Fruit fly (Drosophila melanogaster) whole organism, prepupa: ENCODE results near the gene TwdlJ.

Experiments
- Blimp-1 ChIP-seq: fragments of 200-800 bp; sonication (Bioruptor generic); optimal IDR thresholded peaks from 3 replicates; lab custom pipeline; 2017; ENCODE audit warnings: missing biosample characterization, missing genetic modification characterization, mild to moderate bottlenecking, moderate library complexity, missing genetic modification reagents
- CG11762 ChIP-seq: fragments of 200-800 bp; sonication (Bioruptor generic); optimal IDR thresholded peaks from 3 replicates; lab custom pipeline; 2016; ENCODE audit warnings: missing biosample characterization, missing genetic modification characterization; ENCODE audit not compliant: insufficient read depth
- CG15336 ChIP-seq: fragments of 200-800 bp; sonication (Bioruptor generic); IDR thresholded peaks from 2 replicates; pipeline ENCODE4 v1.3.6; 2022; ENCODE audit warnings: missing biosample characterization, missing genetic modification characterization
- CG1621 ChIP-seq: fragments of 200-800 bp; sonication (Bioruptor generic); optimal IDR thresholded peaks from 3 replicates; lab custom pipeline; 2018; ENCODE audit warnings: missing biosample characterization, mild to moderate bottlenecking, missing genetic modification characterization
- CG3032 ChIP-seq: fragments of 200-800 bp; optimal IDR thresholded peaks from 2 replicates; lab custom pipeline; 2019; ENCODE audit warnings: missing biosample characterization, mild to moderate bottlenecking, missing genetic modification characterization, moderate library complexity
- CG31627 ChIP-seq: fragments of 200-800 bp; sonication (Bioruptor generic); optimal IDR thresholded peaks from 3 replicates; lab custom pipeline; 2016; ENCODE audit warnings: missing biosample characterization, missing genetic modification characterization
- CG32006 ChIP-seq: fragments of 200-800 bp; sonication (Bioruptor generic); optimal IDR thresholded peaks from 3 replicates; lab custom pipeline; 2017; ENCODE audit warnings: missing biosample characterization, mild to moderate bottlenecking, missing genetic modification characterization
- CG34406 ChIP-seq: fragments of 200-800 bp; sonication (Bioruptor generic); optimal IDR thresholded peaks from 3 replicates; lab custom pipeline; 2016; ENCODE audit warnings: missing biosample characterization, missing genetic modification characterization
- CG6792 ChIP-seq: fragments of 200-800 bp; sonication (Bioruptor generic); optimal IDR thresholded peaks from 3 replicates; lab custom pipeline; 2016; ENCODE audit warnings: missing biosample characterization, missing genetic modification characterization
- CG6808 ChIP-seq: fragments of 200-800 bp; sonication (Bioruptor generic); optimal IDR thresholded peaks from 3 replicates; lab custom pipeline; 2017; ENCODE audit warnings: missing biosample characterization, missing genetic modification characterization, mild to moderate bottlenecking, moderate library complexity, missing genetic modification reagents
- CG6854 ChIP-seq: fragments of 200-800 bp; sonication (Bioruptor generic); optimal IDR thresholded peaks from 2 replicates; lab custom pipeline; 2017; ENCODE audit warnings: missing biosample characterization, mild to moderate bottlenecking, missing genetic modification characterization
- CG8119 ChIP-seq: fragments of 200-800 bp; sonication (Bioruptor generic); IDR thresholded peaks from 3 replicates; pipeline ENCODE4 v1.3.6; 2022; ENCODE audit warnings: missing biosample characterization, missing genetic modification characterization
- CG8319 ChIP-seq: fragments of 200-800 bp; sonication (Bioruptor generic); optimal IDR thresholded peaks from 3 replicates; lab custom pipeline; 2016; ENCODE audit warnings: missing biosample characterization, missing genetic modification characterization
- CG9139 ChIP-seq: fragments of 200-800 bp; sonication (Bioruptor generic); optimal IDR thresholded peaks from 3 replicates; lab custom pipeline; 2017; ENCODE audit warnings: missing biosample characterization, mild to moderate bottlenecking, missing genetic modification characterization
- Eip75B ChIP-seq: fragments of 200-800 bp; sonication (Bioruptor generic); optimal IDR thresholded peaks from 3 replicates; lab custom pipeline; 2016; ENCODE audit warnings: missing biosample characterization, missing genetic modification characterization
- Eip93F ChIP-seq: fragments of 200-800 bp; sonication (Bioruptor generic); optimal IDR thresholded peaks from 2 replicates; lab custom pipeline; 2016; ENCODE audit warnings: missing biosample characterization, mild to moderate bottlenecking, missing genetic modification characterization
- Ets96B ChIP-seq: fragments of 200-800 bp; optimal IDR thresholded peaks from 2 replicates; lab custom pipeline; 2019; ENCODE audit warnings: missing biosample characterization, mild to moderate bottlenecking, missing genetic modification characterization, moderate library complexity
- Hr4 ChIP-seq: fragments of 200-800 bp; sonication (Bioruptor generic); optimal IDR thresholded peaks from 3 replicates; lab custom pipeline; 2016; ENCODE audit warnings: missing biosample characterization, missing genetic modification characterization
- Met ChIP-seq: fragments of 200-800 bp; sonication (Bioruptor generic); optimal IDR thresholded peaks from 3 replicates; lab custom pipeline; 2016; ENCODE audit warnings: missing biosample characterization, missing genetic modification characterization
- Sox14 ChIP-seq: fragments of 200-800 bp; sonication (Bioruptor generic); optimal IDR thresholded peaks from 3 replicates; lab custom pipeline; 2016; ENCODE audit warnings: missing biosample characterization, missing genetic modification characterization
- Sox15 ChIP-seq: fragments of 200-800 bp; sonication (Bioruptor generic); optimal IDR thresholded peaks from 3 replicates; lab custom pipeline; 2016; ENCODE audit warnings: missing biosample characterization, missing genetic modification characterization
- achi ChIP-seq: fragments of 200-800 bp; sonication (Bioruptor generic); optimal IDR thresholded peaks from 3 replicates; lab custom pipeline; 2016; ENCODE audit warnings: missing biosample characterization, missing genetic modification characterization
- cyc ChIP-seq: fragments of 200-800 bp; sonication (Bioruptor generic); optimal IDR thresholded peaks from 3 replicates; lab custom pipeline; 2016; ENCODE audit warnings: missing biosample characterization, missing genetic modification characterization
- dac ChIP-seq: fragments of 200-800 bp; sonication (Bioruptor generic); optimal IDR thresholded peaks from 2 replicates; lab custom pipeline; 2017; ENCODE audit warnings: missing biosample characterization, mild to moderate bottlenecking, missing genetic modification characterization
- dsx ChIP-seq: fragments of 200-800 bp; optimal IDR thresholded peaks from 3 replicates; lab custom pipeline; 2019; ENCODE audit warnings: missing biosample characterization, mild to moderate bottlenecking, missing genetic modification characterization, moderate library complexity; ENCODE audit not compliant: poor library complexity, severe bottlenecking
- eg ChIP-seq: fragments of 200-800 bp; sonication (Bioruptor generic); IDR thresholded peaks from 3 replicates; pipeline ENCODE4 v1.3.6; 2022; ENCODE audit warnings: missing biosample characterization, missing genetic modification characterization
- esn ChIP-seq: fragments of 200-800 bp; sonication (Bioruptor generic); optimal IDR thresholded peaks from 2 replicates; lab custom pipeline; 2016; ENCODE audit warnings: missing biosample characterization, mild to moderate bottlenecking, missing genetic modification characterization, moderate library complexity
- fd59A ChIP-seq: fragments of 200-800 bp; sonication (Bioruptor generic); optimal IDR thresholded peaks from 2 replicates; lab custom pipeline; 2017; ENCODE audit warnings: missing biosample characterization, mild to moderate bottlenecking, missing genetic modification characterization, missing genetic modification reagents
- fd85E ChIP-seq: fragments of 200-800 bp; sonication (Bioruptor generic); optimal IDR thresholded peaks from 3 replicates; lab custom pipeline; 2016; ENCODE audit warnings: missing biosample characterization, missing genetic modification characterization
- fkh ChIP-seq: fragments of 200-800 bp; sonication (Bioruptor generic); optimal IDR thresholded peaks from 3 replicates; lab custom pipeline; 2017; ENCODE audit warnings: missing biosample characterization, mild to moderate bottlenecking, missing genetic modification characterization, moderate library complexity
- lz ChIP-seq: fragments of 200-800 bp; sonication (Bioruptor generic); optimal IDR thresholded peaks from 3 replicates; lab custom pipeline; 2016; ENCODE audit warnings: missing biosample characterization, missing genetic modification characterization
- net ChIP-seq: fragments of 200-800 bp; sonication (Bioruptor generic); optimal IDR thresholded peaks from 3 replicates; lab custom pipeline; 2016; ENCODE audit warnings: missing biosample characterization, missing genetic modification characterization
- pdm3 ChIP-seq: fragments of 200-800 bp; sonication (Bioruptor generic); optimal IDR thresholded peaks from 3 replicates; lab custom pipeline; 2016; ENCODE audit warnings: missing biosample characterization, missing genetic modification characterization
- salr ChIP-seq, 2 experiments: fragments of 200-800 bp; sonication (Bioruptor generic); optimal IDR thresholded peaks; 3 replicates each; lab custom pipeline; 2016 to 2018; ENCODE audit warnings: missing biosample characterization in 2 of 2, missing genetic modification characterization in 2 of 2, mild to moderate bottlenecking in 1 of 2
- ss ChIP-seq, 2 experiments: fragments of 200-800 bp; sonication (Bioruptor generic); optimal IDR thresholded peaks; 2 replicates in 1 of 2; 3 replicates in 1 of 2; lab custom pipeline; 2017 to 2018; ENCODE audit warnings: mild to moderate bottlenecking in 2 of 2, missing biosample characterization in 2 of 2, missing genetic modification characterization in 2 of 2, moderate library complexity in 1 of 2
- svp ChIP-seq: fragments of 200-800 bp; sonication (Bioruptor generic); peaks from one replicate; lab custom pipeline; 2016; ENCODE audit warnings: missing biosample characterization, missing genetic modification characterization
- topi ChIP-seq: fragments of 200-800 bp; sonication (Bioruptor generic); optimal IDR thresholded peaks from 3 replicates; lab custom pipeline; 2016; ENCODE audit warnings: missing biosample characterization, missing genetic modification characterization
- vri ChIP-seq: fragments of 200-800 bp; sonication (Bioruptor generic); optimal IDR thresholded peaks from 3 replicates; lab custom pipeline; 2016; ENCODE audit warnings: missing biosample characterization, mild to moderate bottlenecking, missing genetic modification characterization

The TwdlJ gene

DNA sequence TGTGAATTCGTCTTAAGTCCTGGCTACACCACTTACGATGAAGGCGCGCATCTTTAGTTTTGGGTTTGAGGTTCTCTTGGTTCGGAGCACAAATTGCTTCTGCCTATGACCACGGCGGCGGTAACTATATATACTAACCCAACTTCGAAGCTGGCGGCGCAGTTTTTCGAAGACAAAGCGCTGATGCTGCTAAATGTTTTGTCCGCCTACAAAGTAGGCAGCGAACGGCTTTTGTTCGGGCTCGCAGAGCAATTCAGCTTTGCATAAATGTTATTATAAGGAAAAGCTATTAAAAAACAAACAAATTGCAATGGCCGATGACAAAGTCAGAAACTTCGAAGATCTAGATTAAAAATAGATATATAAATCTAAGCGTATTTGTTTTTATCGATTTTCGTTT, 4.2 kb upstream of the TwdlJ start, which contains the start of gene TwdlL:
Gene TwdlL (minus strand): TSS at position 101 of the 400 bp plus-strand sequence.
- no peak for TF ChIP-seq CG8319 (GFP tag; lab: Kevin White, UChicago)
- no peak for TF ChIP-seq Ets96B (tag; lab: Kevin White, UChicago)
- TF ChIP-seq CG11762 (GFP tag; lab: Kevin White, UChicago) = no peak
- no peak for TF ChIP-seq CG6854 (GFP tag; lab: Kevin White, UChicago)
- no peak for TF ChIP-seq dsx (GFP tag; lab: Kevin White, UChicago)
- TF ChIP-seq pdm3 (GFP tag; lab: Kevin White, UChicago) = no peak
- no peak for TF ChIP-seq Eip75B (GFP tag; lab: Kevin White, UChicago)
- TF ChIP-seq CG34406 (GFP tag; lab: Kevin White, UChicago) = no peak
- TF ChIP-seq CG1621 (tag; lab: Kevin White, UChicago) = no peak
- TF ChIP-seq eg = no peak
- TF ChIP-seq Met = no peak
- no peak for TF ChIP-seq CG3032 (tag; lab: Kevin White, UChicago)
- TF ChIP-seq ss (GFP tag; optimal IDR thresholded peaks at IDR 0.05; lab: Kevin White, UChicago) = no peak
- TF ChIP-seq fd85E (GFP tag; lab: Kevin White, UChicago) = no peak
- TF ChIP-seq achi (GFP tag; lab: Kevin White, UChicago) = no peak
- TF ChIP-seq Hr4 (GFP tag; lab: Kevin White, UChicago) = no peak
- TF ChIP-seq CG8119 (GFP tag; lab: Robert Waterston, UW) = no peak
- TF ChIP-seq esn = no peak
- TF ChIP-seq CG15336 (GFP tag; lab: Robert Waterston, UW) = no peak
- TF ChIP-seq, all 60 proteins: peak for 0

DNA sequence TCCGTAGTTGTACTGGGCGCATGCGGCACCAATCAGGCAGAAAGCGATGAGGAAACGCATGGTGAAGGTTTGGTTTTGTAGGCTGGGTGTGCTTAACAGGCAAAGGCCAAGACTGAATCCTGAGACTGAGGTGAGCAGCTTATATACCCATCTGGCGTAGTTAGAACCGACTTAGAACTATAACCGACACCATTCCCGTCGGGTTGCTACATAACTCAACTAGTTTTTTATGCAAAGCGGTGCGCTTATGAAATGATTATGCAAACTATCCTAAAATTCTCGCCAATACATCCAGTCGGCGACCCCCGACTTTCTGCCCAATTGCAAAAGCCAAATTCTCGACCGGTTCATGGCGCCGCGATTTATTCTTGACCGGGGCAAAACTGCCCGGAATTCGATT, 3.1 kb upstream of the TwdlJ start, which contains the start of gene TwdlO:
Gene TwdlO (minus strand): TSS at position 101 of the 400 bp plus-strand sequence.
- no peak for TF ChIP-seq svp (GFP tag; lab: Kevin White, UChicago)
- TF ChIP-seq salr (GFP tag; optimal IDR thresholded peaks at IDR 0.05; lab: Kevin White, UChicago) = no peak
- TF ChIP-seq Hr4 (GFP tag; lab: Kevin White, UChicago) = no peak
- TF ChIP-seq CG9139 (GFP tag; lab: Kevin White, UChicago) = no peak
- no peak for TF ChIP-seq CG32006 (GFP tag; lab: Kevin White, UChicago)
- TF ChIP-seq lz (GFP tag; lab: Kevin White, UChicago) = no peak

DNA sequence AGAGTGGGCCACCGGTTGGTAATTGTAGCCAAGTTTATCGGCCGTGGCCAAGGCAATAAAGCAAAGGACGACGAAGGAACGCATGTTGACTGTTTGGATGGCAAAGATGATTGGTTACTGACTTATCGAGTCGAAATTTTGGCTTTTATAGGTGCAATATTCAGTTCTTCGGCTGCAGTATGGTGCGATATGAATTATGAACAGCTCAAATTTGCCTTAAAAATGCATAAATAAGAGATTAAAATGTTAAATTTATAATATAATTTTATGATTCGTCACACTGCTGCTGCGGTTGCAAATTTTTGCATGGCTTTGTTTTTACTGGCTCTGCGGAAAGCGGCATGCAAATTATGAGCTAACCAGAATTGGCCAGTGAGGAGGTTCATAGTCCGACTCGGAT, 1.1 kb upstream of the TwdlJ start, which contains the start of gene TwdlK:
Gene TwdlK (minus strand): TSS at position 101 of the 400 bp plus-strand sequence.
- TF ChIP-seq vri (GFP tag; lab: Kevin White, UChicago) (no peak), CG8119 (GFP tag; lab: Robert Waterston, UW) (no peak), CG1621 (tag; lab: Kevin White, UChicago) (no peak), Sox14 (no peak), esn (no peak), dac (GFP tag; lab: Kevin White, UChicago) (no peak), fd59A (GFP tag; lab: Kevin White, UChicago) (no peak), CG6808 (GFP tag; lab: Kevin White, UChicago) (no peak), topi (GFP tag; lab: Kevin White, UChicago) (no peak), net (GFP tag; lab: Kevin White, UChicago) (no peak), CG6792 (GFP tag; lab: Kevin White, UChicago) (no peak), CG31627 (GFP tag; lab: Kevin White, UChicago) (no peak), Hr4 (GFP tag; lab: Kevin White, UChicago) (no peak), Blimp-1 (no peak), Sox15 (GFP tag; lab: Kevin White, UChicago) (no peak), Eip93F (GFP tag; lab: Kevin White, UChicago) (no peak), CG34406 (GFP tag; lab: Kevin White, UChicago) (no peak), fkh (GFP tag; lab: Kevin White, UChicago) (no peak), cyc (no peak)
